Fruit fly (Drosophila melanogaster) whole organism, embryonic: Measurements from ENCODE around the gene par-6.
A peak's percentile ranks its signal among the peaks of the same experiment; 100 is the strongest.

Experiments
- Abd-B ChIP-seq: fragments of 200-800 bp; sonication (Bioruptor generic); optimal IDR thresholded peaks from 2 replicates; lab custom pipeline; 2018; ENCODE audit warnings: missing biosample characterization, mild to moderate bottlenecking, missing genetic modification characterization, moderate library complexity
- Adf1 ChIP-seq: fragments of 200-800 bp; sonication (Bioruptor generic); IDR thresholded peaks from 2 replicates; pipeline ENCODE4 v1.3.6; 2022; ENCODE audit warnings: missing biosample characterization, missing genetic modification characterization
- Atf6 ChIP-seq: fragments of 200-800 bp; sonication (Bioruptor generic); IDR thresholded peaks from 2 replicates; pipeline ENCODE4 v1.3.6; 2022; ENCODE audit warnings: missing biosample characterization, missing genetic modification characterization
- CG10462 ChIP-seq: fragments of 200-800 bp; sonication (Bioruptor generic); optimal IDR thresholded peaks from 2 replicates; lab custom pipeline; 2016; ENCODE audit warnings: missing biosample characterization, missing genetic modification characterization
- CG12236 ChIP-seq: fragments of 200-800 bp; sonication (Bioruptor generic); optimal IDR thresholded peaks from 2 replicates; lab custom pipeline; 2016; ENCODE audit warnings: missing biosample characterization, missing genetic modification characterization
- CG12659 ChIP-seq: fragments of 200-800 bp; sonication (Bioruptor generic); optimal IDR thresholded peaks from 3 replicates; lab custom pipeline; 2017; ENCODE audit warnings: mild to moderate bottlenecking, missing biosample characterization, missing genetic modification reagents, missing genetic modification characterization
- CG14667 ChIP-seq: fragments of 200-800 bp; sonication (Bioruptor generic); IDR thresholded peaks from 2 replicates; pipeline ENCODE4 v1.3.6; 2022; ENCODE audit warnings: missing biosample characterization, missing genetic modification characterization
- CG15601 ChIP-seq: fragments of 200-800 bp; sonication (Bioruptor generic); optimal IDR thresholded peaks from 3 replicates; lab custom pipeline; 2019; ENCODE audit warnings: missing biosample characterization, mild to moderate bottlenecking, missing genetic modification characterization, moderate library complexity
- CG16863 ChIP-seq: fragments of 200-800 bp; sonication (Bioruptor generic); optimal IDR thresholded peaks from 3 replicates; lab custom pipeline; 2016; ENCODE audit warnings: missing biosample characterization, missing genetic modification characterization
- CG17186 ChIP-seq: fragments of 200-800 bp; sonication (Bioruptor generic); optimal IDR thresholded peaks from 3 replicates; lab custom pipeline; 2017; ENCODE audit warnings: missing biosample characterization, missing genetic modification reagents, missing genetic modification characterization
- CG18599 ChIP-seq: fragments of 200-800 bp; sonication (Bioruptor generic); optimal IDR thresholded peaks from 3 replicates; lab custom pipeline; 2017; ENCODE audit warnings: missing biosample characterization, missing genetic modification characterization, mild to moderate bottlenecking, moderate library complexity, missing genetic modification reagents
- CG2199 ChIP-seq: fragments of 200-800 bp; sonication (Bioruptor generic); IDR thresholded peaks from 3 replicates; pipeline ENCODE4 v1.3.6; 2022; ENCODE audit warnings: missing biosample characterization, missing genetic modification characterization
- CG30403 ChIP-seq: fragments of 200-800 bp; sonication (Bioruptor generic); optimal IDR thresholded peaks from 3 replicates; lab custom pipeline; 2016; ENCODE audit warnings: missing biosample characterization, missing genetic modification characterization
- CG32532 ChIP-seq: fragments of 200-800 bp; sonication (Bioruptor generic); IDR thresholded peaks from 2 replicates; pipeline ENCODE4 v1.3.6; 2022; ENCODE audit warnings: missing biosample characterization, missing genetic modification characterization
- CG4424 ChIP-seq: fragments of 200-800 bp; sonication (Bioruptor generic); optimal IDR thresholded peaks from 3 replicates; lab custom pipeline; 2016; ENCODE audit warnings: missing biosample characterization, missing genetic modification characterization
- CG4617 ChIP-seq: fragments of 200-800 bp; sonication (Bioruptor generic); optimal IDR thresholded peaks from 3 replicates; lab custom pipeline; 2016; ENCODE audit warnings: missing biosample characterization, missing genetic modification characterization, borderline replicate concordance
- CG4820 ChIP-seq: fragments of 200-800 bp; sonication (Bioruptor generic); optimal IDR thresholded peaks from 3 replicates; lab custom pipeline; 2016; ENCODE audit warnings: missing biosample characterization, missing genetic modification characterization
- CG6175 ChIP-seq: fragments of 200-800 bp; sonication (Bioruptor generic); IDR thresholded peaks from 3 replicates; pipeline ENCODE4 v1.3.6; 2022; ENCODE audit warnings: missing biosample characterization, missing genetic modification characterization
- CG6813 ChIP-seq: fragments of 200-800 bp; sonication (Bioruptor generic); optimal IDR thresholded peaks from 2 replicates; lab custom pipeline; 2017; ENCODE audit warnings: missing biosample characterization, missing genetic modification characterization, mild to moderate bottlenecking, moderate library complexity, missing genetic modification reagents
- CG7928 ChIP-seq: fragments of 200-800 bp; sonication (Bioruptor generic); optimal IDR thresholded peaks from 2 replicates; lab custom pipeline; 2017; ENCODE audit warnings: missing biosample characterization, mild to moderate bottlenecking, missing genetic modification characterization
- CG8281 ChIP-seq: fragments of 200-800 bp; sonication (Bioruptor generic); optimal IDR thresholded peaks from 2 replicates; lab custom pipeline; 2018; ENCODE audit warnings: missing biosample characterization, mild to moderate bottlenecking, missing genetic modification characterization, moderate library complexity
- D19B ChIP-seq: fragments of 200-800 bp; sonication (Bioruptor generic); optimal IDR thresholded peaks from 2 replicates; lab custom pipeline; 2017; ENCODE audit warnings: missing biosample characterization, mild to moderate bottlenecking, missing genetic modification characterization
- Dp ChIP-seq: fragments of 200-800 bp; sonication (Bioruptor generic); optimal IDR thresholded peaks from 2 replicates; lab custom pipeline; 2018; ENCODE audit warnings: missing biosample characterization, mild to moderate bottlenecking, missing genetic modification characterization, moderate library complexity
- Gug ChIP-seq: fragments of 200-800 bp; sonication (Bioruptor generic); IDR thresholded peaks from 4 replicates; pipeline ENCODE4 v1.3.6; 2022; ENCODE audit warnings: missing biosample characterization, missing genetic modification characterization
- H2.0 ChIP-seq: fragments of 200-800 bp; sonication (Bioruptor generic); IDR thresholded peaks from 2 replicates; pipeline ENCODE4 v1.3.6; 2022; ENCODE audit warnings: missing biosample characterization, missing genetic modification characterization
- Hr39 ChIP-seq: fragments of >200 bp; optimal IDR thresholded peaks from 2 replicates; lab custom pipeline; 2017
- Lim3 ChIP-seq: fragments of 200-800 bp; sonication (Bioruptor generic); IDR thresholded peaks from 2 replicates; pipeline ENCODE4 v1.3.6; 2022; ENCODE audit warnings: missing biosample characterization, missing genetic modification characterization
- Lpt ChIP-seq: fragments of >200 bp; optimal IDR thresholded peaks from 2 replicates; lab custom pipeline; 2018; ENCODE audit warnings: missing biosample characterization, missing genetic modification characterization
- MTF-1 ChIP-seq: fragments of 200-800 bp; sonication (Bioruptor generic); optimal IDR thresholded peaks from 2 replicates; lab custom pipeline; 2018; ENCODE audit warnings: missing biosample characterization, mild to moderate bottlenecking, missing genetic modification characterization, borderline replicate concordance
- Mes4 ChIP-seq: fragments of 200-800 bp; sonication (Bioruptor generic); optimal IDR thresholded peaks from 2 replicates; lab custom pipeline; 2016; ENCODE audit warnings: missing biosample characterization, missing genetic modification characterization
- TFAM ChIP-seq: fragments of 200-800 bp; sonication (Bioruptor generic); optimal IDR thresholded peaks from 2 replicates; lab custom pipeline; 2017; ENCODE audit warnings: missing biosample characterization, missing genetic modification characterization, inconsistent platforms
- Taf1 ChIP-seq: fragments of 200-800 bp; sonication (Bioruptor generic); IDR thresholded peaks from 2 replicates; pipeline ENCODE4 v1.3.6; 2022; ENCODE audit warnings: missing biosample characterization, missing genetic modification characterization
- dmrt11E ChIP-seq: fragments of 200-800 bp; sonication (Bioruptor generic); optimal IDR thresholded peaks from 3 replicates; lab custom pipeline; 2018; ENCODE audit warnings: missing biosample characterization, mild to moderate bottlenecking, missing genetic modification characterization, moderate library complexity
- en ChIP-seq: fragments of 200-800 bp; sonication (Bioruptor generic); optimal IDR thresholded peaks from 2 replicates; lab custom pipeline; 2016; ENCODE audit warnings: missing biosample characterization, missing genetic modification characterization
- ind ChIP-seq: fragments of 200-800 bp; sonication (Bioruptor generic); optimal IDR thresholded peaks from 3 replicates; lab custom pipeline; 2016; ENCODE audit warnings: missing biosample characterization, missing genetic modification characterization
- mirr ChIP-seq: fragments of 200-800 bp; sonication (Bioruptor generic); optimal IDR thresholded peaks from 3 replicates; lab custom pipeline; 2018; ENCODE audit warnings: missing biosample characterization, mild to moderate bottlenecking, missing genetic modification characterization
- mld ChIP-seq: fragments of 200-800 bp; sonication (Bioruptor generic); IDR thresholded peaks from 3 replicates; pipeline ENCODE4 v1.3.6; 2022; ENCODE audit warnings: missing biosample characterization, missing genetic modification characterization; ENCODE audit not compliant: partially characterized antibody
- nmo ChIP-seq: fragments of 200-800 bp; sonication (Bioruptor generic); optimal IDR thresholded peaks from 2 replicates; lab custom pipeline; 2018; ENCODE audit warnings: missing biosample characterization, mild to moderate bottlenecking, missing genetic modification characterization, moderate library complexity
- run ChIP-seq: fragments of 200-800 bp; sonication (Bioruptor generic); optimal IDR thresholded peaks from 3 replicates; lab custom pipeline; 2018; ENCODE audit warnings: missing biosample characterization, mild to moderate bottlenecking, missing genetic modification characterization
- sc ChIP-seq, 3 experiments: fragments of >200 bp in 2 of 3; fragments of 200-800 bp in 1 of 3; sonication (Bioruptor generic) in 1 of 3; optimal IDR thresholded peaks; 2 replicates in 2 of 3; 3 replicates in 1 of 3; lab custom pipeline; 2017; ENCODE audit warnings: mild to moderate bottlenecking in 1 of 3, missing biosample characterization in 1 of 3, missing genetic modification characterization in 1 of 3, missing genetic modification reagents in 1 of 3
- sim ChIP-seq: fragments of 200-800 bp; sonication (Bioruptor generic); IDR thresholded peaks from 2 replicates; pipeline ENCODE4 v1.3.6; 2022; ENCODE audit warnings: missing biosample characterization, missing genetic modification characterization
- slp2 ChIP-seq: fragments of 200-800 bp; sonication (Bioruptor generic); optimal IDR thresholded peaks from 2 replicates; lab custom pipeline; 2016; ENCODE audit warnings: missing biosample characterization, missing genetic modification characterization
- wor ChIP-seq: fragments of 200-800 bp; sonication (Bioruptor generic); IDR thresholded peaks from 2 replicates; pipeline ENCODE4 v1.3.6; 2022; ENCODE audit warnings: missing biosample characterization, missing genetic modification characterization
- zfh1 ChIP-seq: fragments of 200-800 bp; sonication (Bioruptor generic); IDR thresholded peaks from 3 replicates; pipeline ENCODE4 v1.3.6; 2022; ENCODE audit warnings: missing biosample characterization, missing genetic modification characterization

Gene par-6

dm6 chrX:17698864-17699504 lies 4.2 kb upstream of the par-6 start (continued):
- TF ChIP-seq CG16863 (peak; percentile 75), CG17186 (GFP tag; lab: Kevin White, UChicago) (peak; percentile 21), sim (GFP tag; lab: Robert Waterston, UW) (peak; percentile 60), Hr39 (no peak), CG10462 (GFP tag; lab: Kevin White, UChicago) (peak; percentile 72), CG30403 (peak; percentile 92), TFAM (peak; percentile 33), CG15601 (tag; lab: Kevin White, UChicago) (peak; percentile 83), CG8281 (tag; lab: Kevin White, UChicago) (peak; percentile 67), Mes4 (GFP tag; lab: Kevin White, UChicago) (peak; percentile 75), sc (optimal IDR thresholded peaks at IDR 0.05; lab: Kevin White, UChicago) (no peak), sc (GFP tag; optimal IDR thresholded peaks at IDR 0.05; lab: Kevin White, UChicago) (peak; percentile 59), D19B (peak; percentile 81), mld (GFP tag; lab: Robert Waterston, UW) (no peak), en (peak; percentile 59), zfh1 (GFP tag; lab: Robert Waterston, UW) (peak; percentile 64; the same call in 2 of the 3 replicates), H2.0 (GFP tag; lab: Robert Waterston, UW) (peak; percentile 65), CG12659 (peak; percentile 93), dmrt11E (tag; lab: Kevin White, UChicago) (peak; percentile 83), CG4424 (GFP tag; lab: Kevin White, UChicago) (peak; percentile 84), CG4820 (GFP tag; lab: Kevin White, UChicago) (peak; percentile 80), CG7928 (GFP tag; lab: Kevin White, UChicago) (peak; percentile 55), ind (GFP tag; lab: Kevin White, UChicago) (peak; percentile 76), Adf1 (GFP tag; lab: Robert Waterston, UW) (no peak), CG4617 (GFP tag; lab: Kevin White, UChicago) (peak; percentile 11), wor (GFP tag; lab: Robert Waterston, UW) (peak; percentile 51; the same call in 1 of the 2 replicates), run (tag; lab: Kevin White, UChicago) (peak; percentile 71), slp2 (GFP tag; lab: Kevin White, UChicago) (peak; percentile 72), Dp (GFP tag; lab: Kevin White, UChicago) (no peak), CG18599 (GFP tag; lab: Kevin White, UChicago) (peak; percentile 91), MTF-1 (GFP tag; lab: Kevin White, UChicago) (no peak), CG12236 (GFP tag; lab: Kevin White, UChicago) (peak; percentile 82), CG32532 (GFP tag; lab: Robert Waterston, UW) (peak; percentile 79), Gug (GFP tag; lab: Robert Waterston, UW) (peak; percentile 51; the same call in 1 of the 4 replicates), Lim3 (GFP tag; lab: Robert Waterston, UW) (no peak), nmo (GFP tag; lab: Kevin White, UChicago) (peak; percentile 93), Abd-B (peak; percentile 79), Atf6 (GFP tag; lab: Robert Waterston, UW) (peak; percentile 78), CG6175 (GFP tag; lab: Robert Waterston, UW) (no peak), CG2199 (GFP tag; lab: Robert Waterston, UW) (no peak), CG6813 (GFP tag; lab: Kevin White, UChicago) (peak; percentile 81), CG14667 (GFP tag; lab: Robert Waterston, UW) (peak; percentile 61; the same call in 1 of the 2 replicates), Taf1 (GFP tag; lab: Robert Waterston, UW) (0 out of 2 replicates have a peak, but pooled peaks have one; percentile 14), Lpt (no peak), mirr (GFP tag; lab: Kevin White, UChicago) (peak; percentile 48)
